Worm (Caenorhabditis elegans) whole organism, L4/young adult: ENCODE data around the gene phyh-1.

Experiments used
- W03F9.2 ChIP-seq: fragments of 150-350 bp; optimal IDR thresholded peaks from 2 replicates; lab custom pipeline; 2014; ENCODE audit warnings: missing biosample characterization, missing genetic modification characterization
- him-1 ChIP-seq: sonication (generic microtip); optimal IDR thresholded peaks from 2 replicates; lab custom pipeline; 2016; ENCODE audit warnings: missing genotype, missing genetic modification reagents, missing genetic modification characterization, missing compliant biosample characterization

DNA sequence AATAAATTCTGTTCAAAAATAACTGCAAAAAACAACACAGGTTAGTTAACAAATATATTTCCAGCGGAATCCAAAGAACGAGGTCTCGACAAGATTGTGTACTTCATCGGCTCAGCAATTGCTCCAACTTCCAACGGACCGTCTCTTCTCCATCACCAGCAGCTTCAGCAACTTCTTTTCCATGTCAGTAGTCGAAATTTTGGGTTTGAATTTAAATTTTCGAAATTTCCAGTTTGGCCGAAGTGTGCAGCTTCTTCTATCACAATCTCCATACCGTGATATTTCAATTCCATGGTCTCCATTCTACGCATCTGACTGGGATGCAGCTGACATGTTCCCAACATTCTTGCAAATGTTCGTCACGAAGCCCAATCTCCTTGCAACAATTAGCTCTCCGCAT is 5.8 kb downstream of the phyh-1 start:
- no peak for TF ChIP-seq W03F9.2 (tag; lab: Kevin White, UChicago)
- TF ChIP-seq him-1, result no peak
